Fruit fly (Drosophila melanogaster) whole organism, wandering third instar larva: ENCODE measurements around the gene UQCR-14.

Experiments
- CrebA ChIP-seq: fragments of 200-800 bp; sonication (Bioruptor generic); optimal IDR thresholded peaks from 2 replicates; lab custom pipeline; 2016; ENCODE audit warnings: missing biosample characterization, mild to moderate bottlenecking, missing genetic modification characterization, borderline replicate concordance
- Dfd ChIP-seq: fragments of >200 bp; optimal IDR thresholded peaks from 2 replicates; lab custom pipeline; 2017; ENCODE audit warnings: missing biosample characterization, missing genetic modification characterization
- GATAd ChIP-seq: sonication (Bioruptor generic); optimal IDR thresholded peaks from 2 replicates; lab custom pipeline; 2016; ENCODE audit warnings: missing biosample characterization, missing genetic modification characterization
- Jra ChIP-seq: sonication (Bioruptor generic); optimal IDR thresholded peaks from 2 replicates; lab custom pipeline; 2016; ENCODE audit warnings: missing biosample characterization, missing genetic modification characterization
- Myc ChIP-seq: fragments of >200 bp; optimal IDR thresholded peaks from 2 replicates; lab custom pipeline; 2017
- OdsH ChIP-seq: fragments of 200-800 bp; sonication (Bioruptor generic); optimal IDR thresholded peaks from 2 replicates; lab custom pipeline; 2016; ENCODE audit warnings: missing biosample characterization, mild to moderate bottlenecking, missing genetic modification characterization
- Rel ChIP-seq, 2 experiments: fragments of 200-800 bp; sonication (Bioruptor generic) in 1 of 2; optimal IDR thresholded peaks; 2 replicates in 1 of 2; 3 replicates in 1 of 2; lab custom pipeline; 2016 to 2019; ENCODE audit warnings: mild to moderate bottlenecking in 2 of 2, missing biosample characterization in 2 of 2, missing genetic modification characterization in 2 of 2, moderate library complexity in 1 of 2
- fru ChIP-seq: fragments of 200-800 bp; sonication (Bioruptor generic); optimal IDR thresholded peaks from 3 replicates; lab custom pipeline; 2016; ENCODE audit warnings: missing biosample characterization, mild to moderate bottlenecking, missing genetic modification characterization
- pan ChIP-seq: fragments of >200 bp; optimal IDR thresholded peaks from 2 replicates; lab custom pipeline; 2017
- psq ChIP-seq: fragments of 200-800 bp; sonication (Bioruptor generic); optimal IDR thresholded peaks from 3 replicates; lab custom pipeline; 2017; ENCODE audit warnings: missing biosample characterization, mild to moderate bottlenecking, missing genetic modification characterization, moderate library complexity
- usp ChIP-seq: fragments of >200 bp; optimal IDR thresholded peaks from 2 replicates; lab custom pipeline; 2017; ENCODE audit warnings: missing biosample characterization, missing genetic modification characterization

DNA sequence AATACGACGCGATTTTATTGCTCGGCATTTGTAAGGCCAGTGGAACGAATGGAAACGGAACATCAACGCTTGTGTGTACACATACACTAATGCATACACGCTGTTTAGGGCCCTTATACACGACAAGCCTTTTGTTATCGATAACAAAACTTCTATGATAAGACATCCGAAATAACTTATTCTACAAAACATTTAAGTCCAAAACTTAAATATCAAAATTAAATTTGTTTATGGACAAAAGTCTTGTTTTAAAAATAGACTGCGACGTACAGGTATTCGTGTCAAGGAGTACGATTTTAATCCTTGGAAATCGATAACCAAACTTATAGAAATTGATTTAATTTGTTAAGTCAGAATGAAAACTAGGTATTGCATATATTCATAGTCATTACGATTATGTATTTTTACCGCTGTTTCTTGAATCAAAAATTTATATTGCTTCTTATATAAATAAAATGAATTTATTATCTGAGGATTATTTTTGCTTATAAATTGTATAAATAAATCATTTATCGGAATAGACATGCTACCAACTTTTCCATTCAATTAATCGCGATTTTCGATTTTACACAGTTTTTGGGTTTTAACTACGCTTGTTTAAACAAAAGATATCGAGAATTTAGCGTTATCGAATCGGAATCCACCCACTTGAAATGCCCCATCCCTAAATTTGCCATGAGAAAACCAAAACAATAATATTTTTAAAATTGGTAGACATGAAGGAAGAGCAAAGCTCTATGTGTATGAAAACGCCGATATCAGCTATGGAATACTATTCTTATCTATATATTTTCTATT lies 27.2 kb downstream of the UQCR-14 start, which contains the start of the genes CG9915 and SWIP:
- TF ChIP-seq Jra (GFP tag; lab: Kevin White, UChicago) (no peak), pan (no peak), usp (GFP tag; lab: Kevin White, UChicago) (no peak), CrebA (no peak), Rel (GFP tag; optimal IDR thresholded peaks at IDR 0.05; lab: Kevin White, UChicago) (no peak), Rel (tag; optimal IDR thresholded peaks at IDR 0.05; lab: Kevin White, UChicago) (no peak), Myc (lab: Kevin White, UChicago) (no peak), OdsH (GFP tag; lab: Kevin White, UChicago) (no peak), Dfd (GFP tag; lab: Kevin White, UChicago) (no peak), GATAd (no peak), fru (no peak), psq (GFP tag; lab: Kevin White, UChicago) (no peak)
